Fruit fly (Drosophila melanogaster): ENCODE data around the gene CG8870.

- TF ChIP-seq psq (optimal IDR thresholded peaks at IDR 0.05) (no peak), ttk (optimal IDR thresholded peaks at IDR 0.05) (no peak), insv (optimal IDR thresholded peaks at IDR 0.05) (no peak), Sin3A (optimal IDR thresholded peaks at IDR 0.05) (no peak), Myc (optimal IDR thresholded peaks at IDR 0.05) (no peak)
Observed at dm6 chr3R:13428341-13429040, 48.8 kb downstream of the CG8870 start.

Data from Kc167 (cell line).